Worm (Caenorhabditis elegans) whole organism, L2 larva: ENCODE measurements around the gene srx-24.

Experiments
- ZK546.5 ChIP-seq: sonication (generic microtip); optimal IDR thresholded peaks from 2 replicates; lab custom pipeline; 2017; ENCODE audit warnings: missing biosample characterization, missing genetic modification characterization
- egl-27 ChIP-seq: sonication (generic microtip); optimal IDR thresholded peaks from 3 replicates; lab custom pipeline; 2017; ENCODE audit warnings: missing biosample characterization, missing genetic modification reagents, missing genetic modification characterization
- elt-1 ChIP-seq: fragments of 150-350 bp; optimal IDR thresholded peaks from 2 replicates; lab custom pipeline; 2014; ENCODE audit warnings: missing biosample characterization, missing genetic modification characterization

DNA sequence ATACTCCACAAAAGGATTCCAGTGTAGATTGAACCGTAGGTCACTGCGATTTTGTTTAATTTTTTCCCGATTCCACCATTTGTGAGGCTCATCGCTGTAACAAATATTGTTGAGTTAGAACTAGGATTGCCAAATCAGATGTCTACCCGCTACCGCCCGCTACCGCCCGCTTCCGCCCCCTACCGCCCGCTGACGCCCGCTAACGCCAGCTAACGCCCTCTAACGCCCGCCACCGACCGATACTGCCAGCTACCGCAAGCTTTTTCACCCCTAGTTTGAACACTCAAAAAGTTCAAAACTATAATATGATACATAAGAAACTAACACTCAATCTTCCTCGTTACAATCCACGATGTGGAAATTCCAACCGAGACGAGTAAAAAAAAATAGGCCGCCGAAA lies 8.5 kb upstream of the srx-24 start:
- TF ChIP-seq egl-27 (tag; lab: Kevin White, UChicago) (no peak), elt-1 (tag; lab: Kevin White, UChicago) (no peak), ZK546.5 (no peak)
